Worm (Caenorhabditis elegans): Measurements from ENCODE around the gene zhit-1.

DNA sequence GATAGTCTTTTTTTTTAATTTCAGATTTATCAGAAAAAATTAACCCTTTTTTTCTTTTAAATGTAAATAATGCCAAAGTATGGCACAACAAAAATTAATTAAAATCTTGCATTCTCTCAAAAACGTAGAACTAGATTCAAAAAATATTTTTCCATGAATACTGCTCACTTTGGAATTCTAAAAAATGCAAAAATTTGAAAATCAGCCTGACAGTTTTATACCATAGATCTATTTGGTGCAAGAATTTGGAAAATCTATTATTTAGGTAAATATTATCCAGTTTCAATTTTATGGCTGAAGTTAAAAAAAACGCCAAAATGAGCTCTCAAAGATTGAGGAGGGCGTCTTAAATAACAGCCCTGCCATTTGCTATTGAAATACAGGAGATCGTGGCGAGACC lies 16.7 kb downstream of the zhit-1 start:
- no peak for TF ChIP-seq nhr-6 (tag; optimal IDR thresholded peaks at IDR 0.05)
- TF ChIP-seq ama-1 (optimal IDR thresholded peaks at IDR 0.05), result no peak
- no peak for TF ChIP-seq zfp-3 (GFP tag; conservative IDR thresholded peaks at IDR 0.05)
- no peak for TF ChIP-seq hmg-1.1 (GFP tag; IDR thresholded peaks at IDR 0.05)
- TF ChIP-seq jun-1 (tag; optimal IDR thresholded peaks at IDR 0.05), result no peak
- no peak for TF ChIP-seq nhr-11 (tag; optimal IDR thresholded peaks at IDR 0.05)
- TF ChIP-seq mxl-2 (GFP tag; conservative IDR thresholded peaks at IDR 0.05), result no peak
- TF ChIP-seq nhr-77 (tag; optimal IDR thresholded peaks at IDR 0.05), result no peak
- no peak for TF ChIP-seq unc-130 (GFP tag; optimal IDR thresholded peaks at IDR 0.05)
- TF ChIP-seq attf-4 (tag; optimal IDR thresholded peaks at IDR 0.05), result no peak
- no peak for TF ChIP-seq Y5F2A.4 (GFP tag; optimal IDR thresholded peaks at IDR 0.05)
